Fruit fly (Drosophila melanogaster) whole organism, prepupa: ENCODE data around the gene NP15.6.

Source experiments
- CG8119 ChIP-seq: fragments of 200-800 bp; sonication (Bioruptor generic); IDR thresholded peaks from 3 replicates; pipeline ENCODE4 v1.3.6; 2022; ENCODE audit warnings: missing biosample characterization, missing genetic modification characterization
- CG8632 ChIP-seq: fragments of 200-800 bp; sonication (Bioruptor generic); optimal IDR thresholded peaks from 3 replicates; lab custom pipeline; 2016; ENCODE audit warnings: missing biosample characterization, missing genetic modification characterization

DNA sequence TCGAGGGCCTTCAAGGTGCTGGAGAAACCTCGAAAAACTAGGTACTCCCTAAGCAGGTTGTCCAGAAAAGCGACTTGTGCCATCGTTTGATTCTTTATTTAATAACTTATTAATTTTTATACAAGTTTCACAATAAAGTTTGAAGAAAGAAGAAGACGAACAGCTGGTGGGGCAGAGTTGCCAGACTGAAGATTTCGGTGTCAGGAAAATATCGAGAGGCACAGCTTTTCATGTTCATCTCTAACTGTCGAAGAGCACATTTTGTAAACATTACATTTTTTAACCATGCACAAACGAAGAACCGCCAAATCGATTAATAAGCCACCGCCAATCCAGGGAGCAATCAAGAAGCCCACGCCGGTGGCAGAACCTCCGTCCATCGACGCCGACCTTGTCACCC lies 3.3 kb upstream of the NP15.6 start, which contains the start of the genes CG6005 and CG14286:
- no peak for TF ChIP-seq CG8119 (GFP tag; lab: Robert Waterston, UW)
- no peak for TF ChIP-seq CG8632 (GFP tag; lab: Kevin White, UChicago)
